Worm (Caenorhabditis elegans): ENCODE data around the gene ZC204.13.

- TF ChIP-seq pha-4 (tag; optimal IDR thresholded peaks at IDR 0.05) = no peak
- TF ChIP-seq flh-1 (GFP tag; optimal IDR thresholded peaks at IDR 0.05) = no peak
- no peak for TF ChIP-seq lin-13 (tag; optimal IDR thresholded peaks at IDR 0.05)
- TF ChIP-seq ham-2 (GFP tag; optimal IDR thresholded peaks at IDR 0.05) = no peak
- TF ChIP-seq nhr-12 (tag; optimal IDR thresholded peaks at IDR 0.05) = no peak
- no peak for TF ChIP-seq unc-120 (tag; optimal IDR thresholded peaks at IDR 0.05; ENCODE audit: poor library complexity, severe bottlenecking)
Observed at ce11 chrII:1651804-1652203, 9.0 kb downstream of the ZC204.13 start, which contains the start of gene fbxb-16.

Data from whole organism, mixed stage, embryonic.